Fruit fly (Drosophila melanogaster): Measurements from ENCODE around the gene Hsp22.

dm6 chr3L:9372278-9372975 lies at the start of gene Hsp22, which contains the start of the genes Hsp67Bc and CG4456:
- TF ChIP-seq CG8301 (tag; optimal IDR thresholded peaks at IDR 0.05) (no peak), EcR (GFP tag; optimal IDR thresholded peaks at IDR 0.05) (peak; percentile 91), CG9948 (tag; optimal IDR thresholded peaks at IDR 0.05) (no peak), Pif1A (GFP tag; optimal IDR thresholded peaks at IDR 0.05) (no peak)

All from whole organism, pupa.